Worm (Caenorhabditis elegans): ENCODE results near the gene pfd-5.

- TF ChIP-seq tlp-1 (tag; optimal IDR thresholded peaks at IDR 0.05), result no peak
- no peak for TF ChIP-seq ceh-88 (GFP tag; IDR thresholded peaks at IDR 0.05)
- TF ChIP-seq nhr-12 (tag; optimal IDR thresholded peaks at IDR 0.05), result no peak
- TF ChIP-seq ama-1 (optimal IDR thresholded peaks at IDR 0.05), result no peak
Observed at ce11 chrIII:7161055-7161454, 37.6 kb downstream of the pfd-5 start, which contains the start of gene rnp-7.

Measured in whole organism, L1 larva.